Worm (Caenorhabditis elegans) whole organism, young adult: ENCODE results near the gene slc-25A10.

Experiments
- F49E8.2 ChIP-seq: sonication (generic microtip); optimal IDR thresholded peaks from 3 replicates; lab custom pipeline; 2017; ENCODE audit warnings: missing genetic modification characterization, mild to moderate bottlenecking, missing compliant biosample characterization, antibody characterized with exemption, moderate library complexity; ENCODE audit not compliant: insufficient read depth
- F57A8.1 ChIP-seq: fragments of 200-800 bp; sonication (Bioruptor generic); optimal IDR thresholded peaks from 2 replicates; lab custom pipeline; 2018; ENCODE audit warnings: mild to moderate bottlenecking, missing genetic modification characterization, moderate library complexity, missing compliant biosample characterization
- Y53F4B.3 ChIP-seq: fragments of 200-800 bp; sonication (Bioruptor generic); IDR thresholded peaks from 2 replicates; pipeline ENCODE4 v1.3.6; 2022; ENCODE audit warnings: missing genetic modification reagents, missing genetic modification characterization, missing compliant biosample characterization
- Y53G8AR.9 ChIP-seq: fragments of 200-800 bp; sonication (Bioruptor generic); conservative IDR thresholded peaks from 2 replicates; pipeline ENCODE4 v1.3.6; 2022; ENCODE audit warnings: missing genetic modification reagents, missing genetic modification characterization, missing compliant biosample characterization
- Y95B8A.8 ChIP-seq: fragments of 200-800 bp; sonication (Bioruptor generic); IDR thresholded peaks from 2 replicates; pipeline ENCODE4 v1.3.6; 2022; ENCODE audit warnings: missing genetic modification reagents, missing genetic modification characterization, missing compliant biosample characterization
- atf-7 ChIP-seq: sonication (generic microtip); optimal IDR thresholded peaks from 2 replicates; lab custom pipeline; 2017; ENCODE audit warnings: mild to moderate bottlenecking, missing genetic modification characterization, missing compliant biosample characterization
- attf-3 ChIP-seq: fragments of 200-800 bp; sonication (Bioruptor generic); conservative IDR thresholded peaks from 2 replicates; pipeline ENCODE4 v1.3.6; 2022; ENCODE audit warnings: missing genetic modification reagents, missing genetic modification characterization, missing compliant biosample characterization
- cebp-1 ChIP-seq, 2 experiments: fragments of 200-800 bp in 1 of 2; sonication (Bioruptor generic) in 1 of 2; sonication (generic microtip) in 1 of 2; IDR thresholded peaks in 1 of 2; optimal IDR thresholded peaks in 1 of 2; 2 replicates each; pipeline versions ENCODE4 v1.3.6 to Lab custom; 2017 to 2022; ENCODE audit warnings: missing compliant biosample characterization in 2 of 2, missing genetic modification characterization in 2 of 2, mild to moderate bottlenecking in 1 of 2, missing genetic modification reagents in 1 of 2, moderate library complexity in 1 of 2
- dpff-1 ChIP-seq: sonication (generic microtip); optimal IDR thresholded peaks from 2 replicates; lab custom pipeline; 2017; ENCODE audit warnings: mild to moderate bottlenecking, missing genetic modification characterization, missing compliant biosample characterization
- egl-44 ChIP-seq: fragments of 200-800 bp; sonication (Bioruptor generic); IDR thresholded peaks from 2 replicates; pipeline ENCODE4 v1.3.6; 2022; ENCODE audit warnings: missing genetic modification reagents, missing genetic modification characterization, missing compliant biosample characterization
- egrh-3 ChIP-seq: fragments of 200-800 bp; sonication (Bioruptor generic); IDR thresholded peaks from 2 replicates; pipeline ENCODE4 v1.3.6; 2022; ENCODE audit warnings: missing genetic modification reagents, missing genetic modification characterization, missing compliant biosample characterization
- ekl-4 ChIP-seq: fragments of 200-800 bp; sonication (Bioruptor generic); IDR thresholded peaks from 2 replicates; pipeline ENCODE4 v1.3.6; 2022; ENCODE audit warnings: missing genetic modification reagents, missing genetic modification characterization, missing compliant biosample characterization
- let-607 ChIP-seq, 2 experiments: fragments of 200-800 bp in 1 of 2; sonication (Bioruptor generic) in 1 of 2; sonication (generic microtip) in 1 of 2; optimal IDR thresholded peaks; 2 replicates each; lab custom pipeline; 2016 to 2018; ENCODE audit warnings: mild to moderate bottlenecking in 2 of 2, missing compliant biosample characterization in 2 of 2, missing genetic modification characterization in 2 of 2, moderate library complexity in 2 of 2, missing genotype in 1 of 2
- lin-54 ChIP-seq: fragments of 200-800 bp; sonication (Bioruptor generic); optimal IDR thresholded peaks from 2 replicates; lab custom pipeline; 2018; ENCODE audit warnings: mild to moderate bottlenecking, missing genetic modification characterization, missing compliant biosample characterization
- lsl-1 ChIP-seq: fragments of 200-800 bp; sonication (Bioruptor generic); optimal IDR thresholded peaks from 2 replicates; lab custom pipeline; 2018; ENCODE audit warnings: mild to moderate bottlenecking, missing genetic modification characterization, moderate library complexity, missing compliant biosample characterization
- madf-10 ChIP-seq: sonication (generic microtip); optimal IDR thresholded peaks from 2 replicates; lab custom pipeline; 2016; ENCODE audit warnings: mild to moderate bottlenecking, missing genetic modification characterization, missing compliant biosample characterization
- madf-3 ChIP-seq: fragments of 200-800 bp; sonication (Bioruptor generic); IDR thresholded peaks from 2 replicates; pipeline ENCODE4 v1.3.6; 2022; ENCODE audit warnings: missing genetic modification reagents, missing genetic modification characterization, missing compliant biosample characterization
- madf-6 ChIP-seq: fragments of 200-800 bp; sonication (Bioruptor generic); IDR thresholded peaks from 2 replicates; pipeline ENCODE4 v1.3.6; 2022; ENCODE audit warnings: missing genetic modification reagents, missing genetic modification characterization, missing compliant biosample characterization
- nhr-120 ChIP-seq: fragments of 200-800 bp; sonication (Bioruptor generic); IDR thresholded peaks from 2 replicates; pipeline ENCODE4 v1.3.6; 2022; ENCODE audit warnings: missing genetic modification characterization, missing compliant biosample characterization
- nhr-179 ChIP-seq: sonication (generic microtip); optimal IDR thresholded peaks from 2 replicates; lab custom pipeline; 2016; ENCODE audit warnings: mild to moderate bottlenecking, missing genetic modification characterization, missing compliant biosample characterization
- nhr-27 ChIP-seq: fragments of 200-800 bp; sonication (Bioruptor generic); optimal IDR thresholded peaks from 2 replicates; lab custom pipeline; 2018; ENCODE audit warnings: mild to moderate bottlenecking, missing genetic modification characterization, moderate library complexity, missing compliant biosample characterization
- nhr-80 ChIP-seq: sonication (generic microtip); optimal IDR thresholded peaks from 2 replicates; lab custom pipeline; 2016; ENCODE audit warnings: missing genetic modification characterization, missing compliant biosample characterization
- pbrm-1 ChIP-seq: fragments of 200-800 bp; sonication (Bioruptor generic); IDR thresholded peaks from 2 replicates; pipeline ENCODE4 v1.3.6; 2022; ENCODE audit warnings: missing genetic modification reagents, missing genetic modification characterization, missing compliant biosample characterization
- pha-4 ChIP-seq: fragments of 150-350 bp; sonication (generic microtip); optimal IDR thresholded peaks from 2 replicates; lab custom pipeline; 2014; ENCODE audit warnings: missing biosample characterization, missing genetic modification reagents, missing genetic modification characterization
- rcor-1 ChIP-seq: fragments of 200-800 bp; sonication (Bioruptor generic); IDR thresholded peaks from 2 replicates; pipeline ENCODE4 v1.3.6; 2022; ENCODE audit warnings: missing genetic modification reagents, missing genetic modification characterization, missing compliant biosample characterization
- sptf-2 ChIP-seq: fragments of 200-800 bp; sonication (Bioruptor generic); optimal IDR thresholded peaks from 2 replicates; lab custom pipeline; 2018; ENCODE audit warnings: mild to moderate bottlenecking, missing genetic modification characterization, missing compliant biosample characterization
- tbx-9 ChIP-seq: sonication (generic microtip); optimal IDR thresholded peaks from 2 replicates; lab custom pipeline; 2016; ENCODE audit warnings: borderline replicate concordance, missing genetic modification characterization, inconsistent platforms, missing compliant biosample characterization
- tlf-1 ChIP-seq: fragments of 200-800 bp; sonication (Bioruptor generic); optimal IDR thresholded peaks from 2 replicates; lab custom pipeline; 2018; ENCODE audit warnings: mild to moderate bottlenecking, missing genetic modification characterization, missing compliant biosample characterization
- xnd-1 ChIP-seq: sonication (generic microtip); optimal IDR thresholded peaks from 2 replicates; lab custom pipeline; 2016; ENCODE audit warnings: missing genotype, missing genetic modification reagents, missing genetic modification characterization, missing compliant biosample characterization
- zfh-2 ChIP-seq: fragments of 200-800 bp; sonication (Bioruptor generic); conservative IDR thresholded peaks from 2 replicates; pipeline ENCODE4 v1.3.6; 2022; ENCODE audit warnings: missing genetic modification reagents, missing genetic modification characterization, missing compliant biosample characterization
- ztf-25 ChIP-seq: fragments of 200-800 bp; sonication (Bioruptor generic); IDR thresholded peaks from 2 replicates; pipeline ENCODE4 v1.3.6; 2022; ENCODE audit warnings: missing genetic modification reagents, missing genetic modification characterization, missing compliant biosample characterization
- ztf-3 ChIP-seq: fragments of 200-800 bp; sonication (Bioruptor generic); optimal IDR thresholded peaks from 2 replicates; lab custom pipeline; 2018; ENCODE audit warnings: mild to moderate bottlenecking, missing genetic modification characterization, missing compliant biosample characterization
- ztf-6 ChIP-seq: fragments of 200-800 bp; sonication (Bioruptor generic); IDR thresholded peaks from 2 replicates; pipeline ENCODE4 v1.3.6; 2022; ENCODE audit warnings: missing genetic modification reagents, missing genetic modification characterization, missing compliant biosample characterization

slc-25A10 gene

ce11 chrX:6725260-6725718 is at the start of gene slc-25A10:
Gene slc-25A10 (minus strand): TSS chrX:6725668.
- TF ChIP-seq ekl-4 (GFP tag; lab: Robert Waterston, UW) (no peak), xnd-1 (no peak), lsl-1 (GFP tag; lab: Kevin White, UChicago) (no peak), madf-3 (GFP tag; lab: Robert Waterston, UW) (no peak), nhr-80 (tag; lab: Kevin White, UChicago) (no peak), madf-10 (tag; lab: Kevin White, UChicago) (no peak), lin-54 (GFP tag; lab: Kevin White, UChicago) (no peak), nhr-120 (GFP tag; lab: Robert Waterston, UW) (no peak), madf-6 (GFP tag; lab: Robert Waterston, UW) (no peak), tbx-9 (tag; lab: Kevin White, UChicago) (no peak), zfh-2 (no peak), atf-7 (tag; lab: Kevin White, UChicago) (no peak), Y53G8AR.9 (GFP tag; lab: Robert Waterston, UW) (no peak)

- TF ChIP-seq rcor-1 (GFP tag; lab: Robert Waterston, UW) (no peak), egl-44 (GFP tag; lab: Robert Waterston, UW) (no peak), tlf-1 (GFP tag; lab: Kevin White, UChicago) (no peak), sptf-2 (GFP tag; lab: Kevin White, UChicago) (no peak), atf-7 (tag; lab: Kevin White, UChicago) (no peak), F49E8.2 (tag; lab: Kevin White, UChicago) (no peak), nhr-80 (tag; lab: Kevin White, UChicago) (peak; percentile 11), dpff-1 (tag; lab: Kevin White, UChicago) (no peak), cebp-1 (GFP tag; IDR thresholded peaks at IDR 0.05; lab: Robert Waterston, UW) (no peak), cebp-1 (tag; optimal IDR thresholded peaks at IDR 0.05; lab: Kevin White, UChicago) (no peak), attf-3 (GFP tag; lab: Robert Waterston, UW) (no peak), nhr-27 (tag; lab: Kevin White, UChicago) (no peak), lsl-1 (GFP tag; lab: Kevin White, UChicago) (no peak), pha-4 (tag; lab: Kevin White, UChicago) (peak; percentile 2), ztf-25 (no peak), F57A8.1 (GFP tag; lab: Kevin White, UChicago) (no peak), Y95B8A.8 (GFP tag; lab: Robert Waterston, UW) (no peak), Y53F4B.3 (GFP tag; lab: Robert Waterston, UW) (no peak), nhr-179 (no peak)
These were observed 36.3 kb upstream of the slc-25A10 start, which contains the start of gene abts-4 for ce11 chrX:6761688-6762185. Gene abts-4 (minus strand): TSS chrX:6761738.

DNA sequence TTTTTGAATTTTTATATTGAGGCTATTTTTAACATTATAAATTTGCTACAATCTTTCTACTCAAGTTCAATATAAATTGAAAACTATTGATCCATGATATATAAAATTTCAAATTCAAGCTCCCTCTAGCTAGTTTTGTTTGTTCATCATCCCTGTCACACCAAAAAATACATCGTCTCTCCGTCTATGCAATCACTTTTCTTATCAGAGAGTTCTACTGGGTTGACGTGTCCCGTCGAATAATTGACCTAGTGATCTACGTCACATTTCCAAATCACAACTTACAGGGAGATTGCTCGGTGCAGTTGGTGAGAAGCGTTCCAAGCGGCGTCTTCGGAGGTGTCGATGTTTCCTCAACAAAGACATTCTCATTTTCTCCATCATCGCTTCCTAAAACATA is 35.7 kb upstream of the slc-25A10 start:
- no peak for TF ChIP-seq ztf-6
- no peak for TF ChIP-seq tbx-9 (tag; lab: Kevin White, UChicago)
- TF ChIP-seq ztf-3 (GFP tag; lab: Kevin White, UChicago), result no peak
- no peak for TF ChIP-seq F57A8.1 (GFP tag; lab: Kevin White, UChicago)
- no peak for TF ChIP-seq pbrm-1
- TF ChIP-seq nhr-80 (tag; lab: Kevin White, UChicago), result peak; percentile 47
- no peak for TF ChIP-seq egrh-3 (GFP tag; lab: Robert Waterston, UW)
- TF ChIP-seq let-607 (tag; optimal IDR thresholded peaks at IDR 0.05; lab: Kevin White, UChicago), result peak in 1 of 2 experiments; percentile 21
